Worm (Caenorhabditis elegans) whole organism, L3 larva: ENCODE results near the gene hsp-90.

ENCODE experiments used
- R02D3.7 ChIP-seq: fragments of 150-350 bp; optimal IDR thresholded peaks from 2 replicates; lab custom pipeline; 2014; ENCODE audit warnings: missing biosample characterization, missing genetic modification characterization
- ama-1 ChIP-seq: fragments of 150-350 bp; optimal IDR thresholded peaks from 2 replicates; lab custom pipeline; 2018
- ceh-82 ChIP-seq: fragments of 150-350 bp; optimal IDR thresholded peaks from 2 replicates; lab custom pipeline; 2014; ENCODE audit warnings: missing biosample characterization, missing genetic modification characterization
- egl-27 ChIP-seq: sonication (generic microtip); optimal IDR thresholded peaks from 4 replicates; lab custom pipeline; 2017; ENCODE audit warnings: missing biosample characterization, missing genetic modification reagents, missing genetic modification characterization
- elt-1 ChIP-seq: fragments of 150-350 bp; optimal IDR thresholded peaks from 2 replicates; lab custom pipeline; 2014; ENCODE audit warnings: missing biosample characterization, missing genetic modification characterization
- lin-15B ChIP-seq: fragments of 150-350 bp; optimal IDR thresholded peaks from 2 replicates; lab custom pipeline; 2014; ENCODE audit warnings: missing biosample characterization, missing genetic modification characterization
- nhr-12 ChIP-seq: fragments of 150-350 bp; optimal IDR thresholded peaks from 2 replicates; lab custom pipeline; 2014; ENCODE audit warnings: missing biosample characterization, missing genetic modification characterization
- nhr-77 ChIP-seq: fragments of 150-350 bp; optimal IDR thresholded peaks from 2 replicates; lab custom pipeline; 2014; ENCODE audit warnings: missing biosample characterization, missing genetic modification characterization
- tbx-2 ChIP-seq: sonication (generic microtip); optimal IDR thresholded peaks from 2 replicates; lab custom pipeline; 2016; ENCODE audit warnings: mild to moderate bottlenecking, missing genetic modification characterization, missing compliant biosample characterization

DNA sequence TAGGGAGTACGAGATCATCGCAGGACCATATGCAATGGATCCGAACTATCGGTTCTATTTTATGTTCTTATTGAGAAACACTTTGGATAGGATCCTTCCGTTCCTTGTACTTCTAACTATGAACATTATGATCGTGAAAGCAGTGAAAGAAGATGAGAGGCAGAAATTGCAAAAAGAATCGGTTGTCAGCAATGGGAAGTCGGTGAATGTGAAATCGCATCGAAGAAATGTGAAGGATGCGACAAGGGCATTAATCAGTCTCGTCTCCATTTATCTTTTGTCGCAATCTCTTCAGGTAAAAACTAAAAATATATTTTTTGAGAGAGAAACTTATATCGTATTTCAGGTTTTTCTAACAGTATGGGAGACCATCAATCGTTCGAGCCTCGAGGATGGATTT, 1.8 kb upstream of the hsp-90 start:
- TF ChIP-seq elt-1 (tag; lab: Kevin White, UChicago) (no peak), R02D3.7 (tag; lab: Kevin White, UChicago) (no peak), tbx-2 (tag; lab: Kevin White, UChicago) (no peak), nhr-12 (tag; lab: Kevin White, UChicago) (no peak), lin-15B (tag; lab: Kevin White, UChicago) (no peak), egl-27 (no peak), nhr-77 (no peak), ceh-82 (tag; lab: Kevin White, UChicago) (no peak), ama-1 (lab: Kevin White, UChicago) (no peak)
